Worm (Caenorhabditis elegans) whole organism, young adult: ENCODE data around the gene K03B4.4.

Source experiments
- B0035.1 ChIP-seq: sonication (generic microtip); optimal IDR thresholded peaks from 2 replicates; lab custom pipeline; 2016; ENCODE audit warnings: missing genetic modification characterization, mild to moderate bottlenecking, missing compliant biosample characterization, missing genotype, missing genetic modification reagents
- C17E4.6 ChIP-seq: fragments of 200-800 bp; sonication (Bioruptor generic); IDR thresholded peaks from 2 replicates; pipeline ENCODE4 v1.3.6; 2022; ENCODE audit warnings: missing genetic modification reagents, missing genetic modification characterization, missing compliant biosample characterization
- F10E7.11 ChIP-seq: sonication (generic microtip); optimal IDR thresholded peaks from 2 replicates; lab custom pipeline; 2017; ENCODE audit warnings: mild to moderate bottlenecking, missing genetic modification characterization, moderate library complexity, missing compliant biosample characterization
- F23B12.7 ChIP-seq: sonication (generic microtip); optimal IDR thresholded peaks from 2 replicates; lab custom pipeline; 2017; ENCODE audit warnings: missing genetic modification characterization, mild to moderate bottlenecking, missing compliant biosample characterization, antibody characterized with exemption, moderate library complexity; ENCODE audit not compliant: insufficient read depth
- F37B4.10 ChIP-seq: fragments of 200-800 bp; sonication (Bioruptor generic); IDR thresholded peaks from 2 replicates; pipeline ENCODE4 v1.3.6; 2022; ENCODE audit warnings: missing genetic modification characterization, missing compliant biosample characterization
- F39B2.1 ChIP-seq: fragments of 200-800 bp; sonication (Bioruptor generic); IDR thresholded peaks from 2 replicates; pipeline ENCODE4 v1.3.6; 2022; ENCODE audit warnings: missing genetic modification reagents, missing genetic modification characterization, missing compliant biosample characterization
- F49E8.2 ChIP-seq: sonication (generic microtip); optimal IDR thresholded peaks from 3 replicates; lab custom pipeline; 2017; ENCODE audit warnings: missing genetic modification characterization, mild to moderate bottlenecking, missing compliant biosample characterization, antibody characterized with exemption, moderate library complexity; ENCODE audit not compliant: insufficient read depth
- K11D2.4 ChIP-seq: fragments of 200-800 bp; sonication (Bioruptor generic); IDR thresholded peaks from 2 replicates; pipeline ENCODE4 v1.3.6; 2022; ENCODE audit warnings: missing genetic modification reagents, missing genetic modification characterization, missing compliant biosample characterization
- Y53G8AR.9 ChIP-seq: fragments of 200-800 bp; sonication (Bioruptor generic); conservative IDR thresholded peaks from 2 replicates; pipeline ENCODE4 v1.3.6; 2022; ENCODE audit warnings: missing genetic modification reagents, missing genetic modification characterization, missing compliant biosample characterization
- Y67H2A.10 ChIP-seq: fragments of 200-800 bp; sonication (Bioruptor generic); conservative IDR thresholded peaks from 2 replicates; pipeline ENCODE4 v1.3.6; 2022; ENCODE audit warnings: missing genetic modification reagents, missing genetic modification characterization, missing compliant biosample characterization
- Y79H2A.3 ChIP-seq: fragments of 200-800 bp; sonication (Bioruptor generic); conservative IDR thresholded peaks from 2 replicates; pipeline ENCODE4 v1.3.6; 2022; ENCODE audit warnings: missing genetic modification reagents, missing genetic modification characterization, missing compliant biosample characterization
- Y95B8A.8 ChIP-seq: fragments of 200-800 bp; sonication (Bioruptor generic); IDR thresholded peaks from 2 replicates; pipeline ENCODE4 v1.3.6; 2022; ENCODE audit warnings: missing genetic modification reagents, missing genetic modification characterization, missing compliant biosample characterization
- ZK185.1 ChIP-seq: sonication (generic microtip); optimal IDR thresholded peaks from 2 replicates; lab custom pipeline; 2016; ENCODE audit warnings: mild to moderate bottlenecking, missing genetic modification characterization, missing compliant biosample characterization; ENCODE audit not compliant: poor library complexity, severe bottlenecking
- aptf-2 ChIP-seq: fragments of 200-800 bp; sonication (Bioruptor generic); conservative IDR thresholded peaks from 2 replicates; pipeline ENCODE4 v1.3.6; 2022; ENCODE audit warnings: missing genetic modification reagents, missing genetic modification characterization, missing compliant biosample characterization
- ceh-100 ChIP-seq: fragments of 200-800 bp; sonication (Bioruptor generic); IDR thresholded peaks from 2 replicates; pipeline ENCODE4 v1.3.6; 2022; ENCODE audit warnings: missing genetic modification reagents, missing genetic modification characterization, missing compliant biosample characterization
- chd-7 ChIP-seq: sonication (generic microtip); optimal IDR thresholded peaks from 2 replicates; lab custom pipeline; 2016; ENCODE audit warnings: mild to moderate bottlenecking, missing genetic modification characterization, moderate library complexity, missing compliant biosample characterization
- die-1 ChIP-seq: sonication (generic microtip); optimal IDR thresholded peaks from 2 replicates; lab custom pipeline; 2016; ENCODE audit warnings: missing genotype, mild to moderate bottlenecking, missing genetic modification characterization, missing compliant biosample characterization
- egl-18 ChIP-seq: fragments of 200-800 bp; sonication (Bioruptor generic); IDR thresholded peaks from 2 replicates; pipeline ENCODE4 v1.3.6; 2022; ENCODE audit warnings: missing genetic modification reagents, missing genetic modification characterization, missing compliant biosample characterization
- egl-44 ChIP-seq: fragments of 200-800 bp; sonication (Bioruptor generic); IDR thresholded peaks from 2 replicates; pipeline ENCODE4 v1.3.6; 2022; ENCODE audit warnings: missing genetic modification reagents, missing genetic modification characterization, missing compliant biosample characterization
- egrh-3 ChIP-seq: fragments of 200-800 bp; sonication (Bioruptor generic); IDR thresholded peaks from 2 replicates; pipeline ENCODE4 v1.3.6; 2022; ENCODE audit warnings: missing genetic modification reagents, missing genetic modification characterization, missing compliant biosample characterization
- ets-4 ChIP-seq: fragments of 200-800 bp; sonication (Bioruptor generic); optimal IDR thresholded peaks from 2 replicates; lab custom pipeline; 2018; ENCODE audit warnings: mild to moderate bottlenecking, missing genetic modification characterization, missing compliant biosample characterization
- him-1 ChIP-seq: sonication (generic microtip); optimal IDR thresholded peaks from 2 replicates; lab custom pipeline; 2016; ENCODE audit warnings: missing genotype, missing genetic modification reagents, missing genetic modification characterization, missing compliant biosample characterization
- hlh-26 ChIP-seq: fragments of 200-800 bp; sonication (Bioruptor generic); conservative IDR thresholded peaks from 2 replicates; pipeline ENCODE4 v1.3.6; 2022; ENCODE audit warnings: missing genetic modification reagents, missing genetic modification characterization, missing compliant biosample characterization
- hmg-1.2 ChIP-seq: fragments of 200-800 bp; sonication (Bioruptor generic); IDR thresholded peaks from 2 replicates; pipeline ENCODE4 v1.3.6; 2022; ENCODE audit warnings: missing genetic modification reagents, missing genetic modification characterization, missing compliant biosample characterization
- let-607 ChIP-seq, 2 experiments: fragments of 200-800 bp in 1 of 2; sonication (Bioruptor generic) in 1 of 2; sonication (generic microtip) in 1 of 2; optimal IDR thresholded peaks; 2 replicates each; lab custom pipeline; 2016 to 2018; ENCODE audit warnings: mild to moderate bottlenecking in 2 of 2, missing compliant biosample characterization in 2 of 2, missing genetic modification characterization in 2 of 2, moderate library complexity in 2 of 2, missing genotype in 1 of 2
- madf-8 ChIP-seq: fragments of 200-800 bp; sonication (Bioruptor generic); conservative IDR thresholded peaks from 2 replicates; pipeline ENCODE4 v1.3.6; 2022; ENCODE audit warnings: missing genetic modification reagents, missing genetic modification characterization, missing compliant biosample characterization
- mel-28 ChIP-seq: sonication (generic microtip); optimal IDR thresholded peaks from 2 replicates; lab custom pipeline; 2016; ENCODE audit warnings: borderline replicate concordance, mild to moderate bottlenecking, missing genetic modification characterization, missing compliant biosample characterization
- mxl-1 ChIP-seq: sonication (generic microtip); optimal IDR thresholded peaks from 2 replicates; lab custom pipeline; 2016; ENCODE audit warnings: missing genetic modification characterization, missing compliant biosample characterization
- rec-8 ChIP-seq, 2 experiments: sonication (generic microtip); optimal IDR thresholded peaks; 2 replicates each; lab custom pipeline; 2016; ENCODE audit warnings: mild to moderate bottlenecking in 2 of 2, missing genetic modification characterization in 2 of 2, missing genetic modification reagents in 2 of 2, missing genotype in 2 of 2, missing biosample characterization in 1 of 2, missing compliant biosample characterization in 1 of 2, moderate library complexity in 1 of 2
- rpc-1 ChIP-seq, 2 experiments: fragments of 150-350 bp in 1 of 2; sonication (generic microtip) in 1 of 2; optimal IDR thresholded peaks; 2 replicates each; lab custom pipeline; 2014 to 2018; ENCODE audit warnings: missing biosample characterization in 1 of 2, missing genetic modification characterization in 1 of 2, missing genetic modification reagents in 1 of 2, missing genotype in 1 of 2
- tlf-1 ChIP-seq: fragments of 200-800 bp; sonication (Bioruptor generic); optimal IDR thresholded peaks from 2 replicates; lab custom pipeline; 2018; ENCODE audit warnings: mild to moderate bottlenecking, missing genetic modification characterization, missing compliant biosample characterization
- unc-130 ChIP-seq: sonication (generic microtip); optimal IDR thresholded peaks from 2 replicates; lab custom pipeline; 2016; ENCODE audit warnings: missing genetic modification reagents, missing genetic modification characterization, missing compliant biosample characterization
- ztf-28 ChIP-seq: fragments of 200-800 bp; sonication (Bioruptor generic); IDR thresholded peaks from 2 replicates; pipeline ENCODE4 v1.3.6; 2022; ENCODE audit warnings: missing genetic modification reagents, missing genetic modification characterization, missing compliant biosample characterization
- ztf-3 ChIP-seq: fragments of 200-800 bp; sonication (Bioruptor generic); optimal IDR thresholded peaks from 2 replicates; lab custom pipeline; 2018; ENCODE audit warnings: mild to moderate bottlenecking, missing genetic modification characterization, missing compliant biosample characterization
- ztf-6 ChIP-seq: fragments of 200-800 bp; sonication (Bioruptor generic); IDR thresholded peaks from 2 replicates; pipeline ENCODE4 v1.3.6; 2022; ENCODE audit warnings: missing genetic modification reagents, missing genetic modification characterization, missing compliant biosample characterization

The K03B4.4 gene

DNA sequence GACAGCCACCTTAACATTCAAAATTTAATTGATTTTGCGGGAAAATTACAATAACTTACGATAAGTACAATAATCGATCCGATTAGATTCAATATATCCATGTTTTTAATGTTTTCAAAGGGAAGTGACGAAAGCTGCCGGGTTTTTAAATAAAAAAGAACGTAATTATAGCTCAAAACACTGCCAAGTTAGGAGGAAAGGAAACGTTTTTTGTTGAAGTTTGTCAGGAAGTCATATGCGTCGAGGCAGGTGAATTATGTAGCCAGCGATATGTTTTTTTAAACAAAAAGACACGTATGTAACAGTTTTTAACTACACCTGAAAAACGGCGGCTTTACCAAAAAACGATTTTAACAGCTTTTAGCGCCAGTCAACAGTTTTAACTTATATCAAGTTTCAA lies 16.1 kb upstream of the K03B4.4 start, which contains the start of gene srx-73 (continued):
- TF ChIP-seq let-607 (tag; optimal IDR thresholded peaks at IDR 0.05; lab: Kevin White, UChicago), result no peak
- no peak for TF ChIP-seq chd-7 (tag; lab: Kevin White, UChicago)
- no peak for TF ChIP-seq ZK185.1

DNA sequence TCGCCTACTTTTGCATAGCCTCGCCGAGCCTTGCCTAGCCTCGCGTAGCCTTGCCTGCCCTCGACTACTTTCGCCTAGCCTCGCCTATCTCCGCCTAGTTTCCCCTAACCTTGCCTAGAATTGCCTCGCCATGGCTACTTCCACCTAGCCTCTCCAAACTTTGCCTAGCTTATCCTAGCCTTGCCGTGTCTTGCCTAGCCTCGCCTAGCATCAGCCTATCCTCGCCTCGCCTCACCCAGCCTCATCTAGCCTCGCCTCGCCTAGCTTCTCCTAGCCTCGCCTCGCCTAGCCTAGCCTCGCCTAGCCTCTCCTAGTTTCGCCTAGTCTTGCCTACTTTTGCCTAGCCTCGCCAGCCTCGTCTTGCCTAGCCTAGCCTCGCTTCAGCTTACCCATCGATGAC lies 14.7 kb upstream of the K03B4.4 start:
- TF ChIP-seq F39B2.1 (no peak), egrh-3 (GFP tag; lab: Robert Waterston, UW) (peak; percentile 29; the same call in 1 of the 2 replicates), rpc-1 (optimal IDR thresholded peaks at IDR 0.05; lab: Kevin White, UChicago) (no peak), rpc-1 (tag; optimal IDR thresholded peaks at IDR 0.05; lab: Kevin White, UChicago) (no peak), unc-130 (GFP tag; lab: Kevin White, UChicago) (no peak), egl-18 (GFP tag; lab: Robert Waterston, UW) (no peak), Y67H2A.10 (GFP tag; lab: Robert Waterston, UW) (no peak), C17E4.6 (GFP tag; lab: Robert Waterston, UW) (no peak), K11D2.4 (GFP tag; lab: Robert Waterston, UW) (0 out of 2 replicates have a peak, but pooled peaks have one; percentile 27), F23B12.7 (tag; lab: Kevin White, UChicago) (no peak)

DNA sequence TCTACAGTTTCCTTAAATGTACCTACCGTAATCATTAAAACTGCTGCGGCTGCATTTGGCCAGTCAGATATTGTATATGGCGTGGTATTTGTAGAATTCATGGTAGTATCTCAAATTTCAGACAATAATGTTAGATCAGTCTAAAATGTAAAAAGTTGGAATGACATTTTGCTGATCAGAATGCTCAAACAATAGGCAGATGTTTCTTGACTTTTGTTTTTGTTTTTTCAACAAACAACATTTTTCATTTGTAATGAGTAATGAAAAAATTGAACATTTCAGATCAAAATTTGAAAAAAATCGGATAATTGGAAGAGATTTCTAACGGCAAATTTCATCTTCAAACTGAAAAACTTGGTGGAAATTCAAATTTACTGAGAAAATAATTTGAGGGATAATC lies 13.1 kb upstream of the K03B4.4 start, which contains the start of gene srx-77:
srx-77 (minus strand) TSS at position 101 of the 400 bp plus-strand sequence.
- TF ChIP-seq hlh-26, result no peak
- no peak for TF ChIP-seq egl-44 (GFP tag; lab: Robert Waterston, UW)
- TF ChIP-seq aptf-2 (GFP tag; lab: Robert Waterston, UW), result no peak
- TF ChIP-seq rec-8 (tag; optimal IDR thresholded peaks at IDR 0.05; lab: Kevin White, UChicago), result no peak
- TF ChIP-seq mxl-1 (tag; lab: Kevin White, UChicago), result no peak
- TF ChIP-seq F23B12.7 (tag; lab: Kevin White, UChicago), result no peak
- TF ChIP-seq ztf-3 (GFP tag; lab: Kevin White, UChicago), result no peak
- TF ChIP-seq mel-28 (tag; lab: Kevin White, UChicago), result no peak
- TF ChIP-seq F37B4.10 (GFP tag; lab: Robert Waterston, UW), result no peak
- TF ChIP-seq F49E8.2 (tag; lab: Kevin White, UChicago), result no peak
- TF ChIP-seq hmg-1.2 (GFP tag; lab: Robert Waterston, UW), result no peak
- TF ChIP-seq Y79H2A.3 (GFP tag; lab: Robert Waterston, UW), result no peak
- no peak for TF ChIP-seq ets-4 (GFP tag; lab: Kevin White, UChicago)
- no peak for TF ChIP-seq ztf-28 (GFP tag; lab: Robert Waterston, UW)

DNA sequence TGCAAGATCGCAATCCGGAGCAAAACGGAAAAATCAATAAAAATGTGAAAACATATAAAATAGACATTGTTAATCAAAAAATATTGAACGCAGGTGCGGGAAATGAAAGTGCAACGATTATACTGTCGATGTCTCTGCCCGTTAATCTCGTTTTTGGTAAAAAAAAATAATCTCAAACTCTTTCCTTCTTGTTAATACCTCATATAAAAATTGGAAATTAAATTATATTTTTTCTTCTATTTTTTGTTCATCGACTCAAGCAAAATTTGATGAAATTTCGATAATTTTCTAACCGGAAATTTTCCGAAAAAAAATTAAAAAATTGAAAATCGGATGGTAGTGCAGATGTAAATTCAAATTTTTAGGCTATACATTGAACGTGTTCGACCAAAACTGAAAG lies 9.3 kb upstream of the K03B4.4 start, which contains the start of gene K03B4.9:
K03B4.9 (minus strand) TSS at position 101 of the 400 bp plus-strand sequence.
- no peak for TF ChIP-seq F37B4.10 (GFP tag; lab: Robert Waterston, UW)
- TF ChIP-seq ztf-6 (GFP tag; lab: Robert Waterston, UW), result no peak
- TF ChIP-seq Y95B8A.8, result no peak
- TF ChIP-seq ceh-100 (GFP tag; lab: Robert Waterston, UW), result no peak

DNA sequence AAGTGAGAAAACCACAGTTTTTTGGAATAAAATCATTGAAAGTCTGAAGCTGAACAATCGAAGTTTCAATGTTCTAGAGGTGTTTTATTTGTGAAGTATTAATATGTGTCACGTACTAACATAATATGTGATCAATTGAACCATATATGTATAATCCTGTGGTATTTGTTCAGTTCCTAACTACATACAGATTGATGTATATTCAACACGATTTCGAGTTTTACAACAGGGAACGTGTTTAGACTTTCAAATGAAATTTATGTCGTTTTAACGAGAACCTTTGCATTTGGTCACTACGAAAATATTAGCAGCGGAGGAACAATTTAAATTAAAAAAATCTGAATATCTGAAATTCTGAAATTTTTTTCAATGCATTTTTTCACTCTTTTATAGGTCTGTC lies 7.3 kb upstream of the K03B4.4 start, which contains the start of gene K03B4.8:
K03B4.8 (minus strand) TSS at position 101 of the 400 bp plus-strand sequence.
- TF ChIP-seq ztf-28 (GFP tag; lab: Robert Waterston, UW), result no peak
- no peak for TF ChIP-seq die-1 (tag; lab: Kevin White, UChicago)
- TF ChIP-seq B0035.1 (tag; lab: Kevin White, UChicago), result no peak
- no peak for TF ChIP-seq Y53G8AR.9
- no peak for TF ChIP-seq him-1 (tag; lab: Kevin White, UChicago)
- TF ChIP-seq madf-8 (GFP tag; lab: Robert Waterston, UW), result no peak
- no peak for TF ChIP-seq tlf-1 (GFP tag; lab: Kevin White, UChicago)
- no peak for TF ChIP-seq F10E7.11 (tag; lab: Kevin White, UChicago)
